Fruit fly (Drosophila melanogaster) whole organism: ENCODE results near the gene Bcs1.

Experiments
- CG8478 ChIP-seq: fragments of >200 bp; optimal IDR thresholded peaks from 2 replicates; lab custom pipeline; 2018; ENCODE audit warnings: inconsistent platforms
- Dll ChIP-seq: fragments of >200 bp; optimal IDR thresholded peaks from 2 replicates; lab custom pipeline; 2017
- pan ChIP-seq: fragments of >200 bp; optimal IDR thresholded peaks from 2 replicates; lab custom pipeline; 2017
- usp ChIP-seq: fragments of >200 bp; optimal IDR thresholded peaks from 2 replicates; lab custom pipeline; 2017; ENCODE audit warnings: missing biosample characterization, missing genetic modification characterization, mixed read lengths

- TF ChIP-seq usp (GFP tag; lab: Kevin White, UChicago) (no peak), Dll (no peak), pan (lab: Kevin White, UChicago) (no peak), CG8478 (lab: Kevin White, UChicago) (no peak)
These were observed 11.6 kb upstream of the Bcs1 start, which contains the start of the genes CG5727 and ath for dm6 chr2L:10210631-10211557.
